Worm (Caenorhabditis elegans): ENCODE results near the gene AC7.3.

AC7.3 gene

ce11 chrIV:5139189-5139588 lies 27.6 kb downstream of the AC7.3 start:
- TF ChIP-seq ztf-29 (GFP tag; IDR thresholded peaks at IDR 0.05): no peak
- no peak for TF ChIP-seq ref-1 (GFP tag; conservative IDR thresholded peaks at IDR 0.05)
- no peak for TF ChIP-seq flt-1 (GFP tag; IDR thresholded peaks at IDR 0.05)
- TF ChIP-seq cog-1 (tag; optimal IDR thresholded peaks at IDR 0.05): no peak
- TF ChIP-seq ztf-23 (GFP tag; IDR thresholded peaks at IDR 0.05): no peak
- TF ChIP-seq med-1 (GFP tag; optimal IDR thresholded peaks at IDR 0.05; ENCODE audit: insufficient read depth): no peak
- no peak for TF ChIP-seq klf-2 (GFP tag; conservative IDR thresholded peaks at IDR 0.05)
- no peak for TF ChIP-seq tab-1 (GFP tag; IDR thresholded peaks at IDR 0.05)
- TF ChIP-seq T22C8.4 (GFP tag; IDR thresholded peaks at IDR 0.05): no peak

- TF ChIP-seq ref-1 (GFP tag; conservative IDR thresholded peaks at IDR 0.05) (no peak), med-1 (GFP tag; optimal IDR thresholded peaks at IDR 0.05; ENCODE audit: insufficient read depth) (no peak), tab-1 (GFP tag; IDR thresholded peaks at IDR 0.05) (no peak), cog-1 (tag; optimal IDR thresholded peaks at IDR 0.05) (no peak), flt-1 (GFP tag; IDR thresholded peaks at IDR 0.05) (no peak), ztf-29 (GFP tag; IDR thresholded peaks at IDR 0.05) (no peak), T22C8.4 (GFP tag; IDR thresholded peaks at IDR 0.05) (no peak), ztf-23 (GFP tag; IDR thresholded peaks at IDR 0.05) (no peak), klf-2 (GFP tag; conservative IDR thresholded peaks at IDR 0.05) (no peak)
Measured at ce11 chrIV:5139972-5140371, 28.3 kb downstream of the AC7.3 start.

ce11 chrIV:5149793-5150192 lies 38.2 kb downstream of the AC7.3 start, which contains the start of gene C24D10.5:
Gene C24D10.5 (plus strand): TSS chrIV:5150093.
- TF ChIP-seq tab-1 (GFP tag; IDR thresholded peaks at IDR 0.05) (no peak), T22C8.4 (GFP tag; IDR thresholded peaks at IDR 0.05) (no peak), ztf-29 (GFP tag; IDR thresholded peaks at IDR 0.05) (no peak), klf-2 (GFP tag; conservative IDR thresholded peaks at IDR 0.05) (no peak), flt-1 (GFP tag; IDR thresholded peaks at IDR 0.05) (no peak), cog-1 (tag; optimal IDR thresholded peaks at IDR 0.05) (no peak), med-1 (GFP tag; optimal IDR thresholded peaks at IDR 0.05; ENCODE audit: insufficient read depth) (no peak)

DNA sequence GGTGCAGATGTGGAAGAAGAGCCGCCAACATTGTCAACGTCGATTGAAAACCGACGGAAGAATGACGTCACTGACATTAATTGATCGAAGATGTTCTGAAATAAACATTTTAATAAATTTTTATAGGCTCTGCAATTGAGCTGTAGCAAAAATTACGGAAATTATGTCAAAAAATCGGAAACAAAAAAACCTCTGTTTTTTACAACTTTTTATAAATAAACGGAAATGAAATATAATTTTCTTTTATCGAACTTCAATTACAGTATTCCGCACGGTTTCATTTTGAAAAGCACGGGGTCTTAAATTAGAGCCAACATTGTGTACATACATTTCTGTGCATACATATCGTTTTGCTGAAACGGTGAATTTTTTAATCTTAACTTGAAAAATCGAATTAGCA lies 40.8 kb downstream of the AC7.3 start, which contains the start of gene soc-2:
Gene soc-2, minus strand, starts transcription at position 101 of the 400 bp plus-strand sequence.
- TF ChIP-seq ref-1 (GFP tag; conservative IDR thresholded peaks at IDR 0.05): no peak
- no peak for TF ChIP-seq ztf-23 (GFP tag; IDR thresholded peaks at IDR 0.05)
- TF ChIP-seq klf-2 (GFP tag; conservative IDR thresholded peaks at IDR 0.05): no peak
- TF ChIP-seq med-1 (GFP tag; optimal IDR thresholded peaks at IDR 0.05; ENCODE audit: insufficient read depth): no peak
- no peak for TF ChIP-seq T22C8.4 (GFP tag; IDR thresholded peaks at IDR 0.05)
- no peak for TF ChIP-seq tab-1 (GFP tag; IDR thresholded peaks at IDR 0.05)
- no peak for TF ChIP-seq ztf-29 (GFP tag; IDR thresholded peaks at IDR 0.05)
- TF ChIP-seq cog-1 (tag; optimal IDR thresholded peaks at IDR 0.05): no peak
- TF ChIP-seq flt-1 (GFP tag; IDR thresholded peaks at IDR 0.05): no peak

DNA sequence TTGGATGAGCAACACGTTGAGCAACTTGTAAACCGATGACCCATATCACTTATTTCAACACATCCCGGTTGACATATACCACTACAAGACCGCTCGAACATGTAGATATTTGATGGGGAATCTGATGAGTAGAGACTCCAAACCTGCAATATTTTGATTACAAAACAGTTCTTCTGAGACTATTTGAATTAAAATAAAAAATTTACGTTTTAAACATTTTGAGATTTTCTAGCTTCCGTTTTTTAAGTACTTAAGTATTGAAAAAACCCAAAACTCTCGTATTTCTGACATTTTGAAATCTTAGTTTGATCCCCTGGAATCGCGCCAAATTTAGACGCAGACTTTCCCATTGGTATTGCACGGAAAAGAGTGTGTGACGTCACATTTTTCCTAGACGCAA lies 45.6 kb downstream of the AC7.3 start, which contains the start of gene C24D10.49:
Gene C24D10.49, minus strand, starts transcription at position 101 of the 400 bp plus-strand sequence.
- TF ChIP-seq tab-1 (GFP tag; IDR thresholded peaks at IDR 0.05) (no peak), T22C8.4 (GFP tag; IDR thresholded peaks at IDR 0.05) (no peak), flt-1 (GFP tag; IDR thresholded peaks at IDR 0.05) (no peak), ztf-29 (GFP tag; IDR thresholded peaks at IDR 0.05) (no peak), cog-1 (tag; optimal IDR thresholded peaks at IDR 0.05) (no peak), ref-1 (GFP tag; conservative IDR thresholded peaks at IDR 0.05) (no peak), med-1 (GFP tag; optimal IDR thresholded peaks at IDR 0.05; ENCODE audit: insufficient read depth) (no peak), klf-2 (GFP tag; conservative IDR thresholded peaks at IDR 0.05) (no peak), ztf-23 (GFP tag; IDR thresholded peaks at IDR 0.05) (no peak)

ce11 chrIV:5160171-5160570 lies 48.5 kb downstream of the AC7.3 start, which contains the start of the genes C24D10.6 and C24D10.4:
Gene C24D10.6 (minus strand): TSS chrIV:5160248.
Gene C24D10.4 (plus strand): TSS chrIV:5160522.
- TF ChIP-seq ref-1 (GFP tag; conservative IDR thresholded peaks at IDR 0.05) (no peak), klf-2 (GFP tag; conservative IDR thresholded peaks at IDR 0.05) (no peak), ztf-23 (GFP tag; IDR thresholded peaks at IDR 0.05) (no peak), T22C8.4 (GFP tag; IDR thresholded peaks at IDR 0.05) (no peak), cog-1 (tag; optimal IDR thresholded peaks at IDR 0.05) (no peak), med-1 (GFP tag; optimal IDR thresholded peaks at IDR 0.05; ENCODE audit: insufficient read depth) (no peak)

All from whole organism, midembryonic.